Worm (Caenorhabditis elegans) whole organism, early embryonic: ENCODE results near the gene nep-21.
"Not testable (repeated sequence)": the region's sequence is repeated elsewhere in the genome, so short reads cannot be mapped to it uniquely, and the experiment has no call there.

Source experiments
- B0310.2 ChIP-seq: sonication (generic microtip); optimal IDR thresholded peaks from 2 replicates; lab custom pipeline; 2016; ENCODE audit warnings: mild to moderate bottlenecking, missing genetic modification characterization, missing compliant biosample characterization
- F13C5.2 ChIP-seq: sonication (generic microtip); optimal IDR thresholded peaks from 2 replicates; lab custom pipeline; 2017; ENCODE audit warnings: mild to moderate bottlenecking, missing genetic modification characterization, inconsistent platforms, missing compliant biosample characterization
- aly-1 ChIP-seq: sonication (generic microtip); optimal IDR thresholded peaks from 2 replicates; lab custom pipeline; 2016; ENCODE audit warnings: missing genetic modification characterization, missing compliant biosample characterization
- ama-1 ChIP-seq: fragments of 150-350 bp; optimal IDR thresholded peaks from 2 replicates; lab custom pipeline; 2014
- ceh-13 ChIP-seq: fragments of 200-800 bp; sonication (Bioruptor generic); optimal IDR thresholded peaks from 2 replicates; lab custom pipeline; 2018; ENCODE audit warnings: mild to moderate bottlenecking, missing genetic modification characterization, missing compliant biosample characterization
- ceh-36 ChIP-seq: sonication (generic microtip); optimal IDR thresholded peaks from 2 replicates; lab custom pipeline; 2016; ENCODE audit warnings: missing genetic modification characterization, inconsistent platforms, missing compliant biosample characterization
- ets-7 ChIP-seq: sonication (generic microtip); optimal IDR thresholded peaks from 2 replicates; lab custom pipeline; 2016; ENCODE audit warnings: missing genotype, missing genetic modification characterization, missing compliant biosample characterization
- flt-1 ChIP-seq: fragments of 200-800 bp; sonication (Bioruptor generic); IDR thresholded peaks from 2 replicates; pipeline ENCODE4 v1.3.6; 2022; ENCODE audit warnings: missing genetic modification characterization, missing compliant biosample characterization
- hmbx-1 ChIP-seq: sonication (generic microtip); optimal IDR thresholded peaks from 2 replicates; lab custom pipeline; 2016; ENCODE audit warnings: mild to moderate bottlenecking, missing genetic modification characterization, missing compliant biosample characterization
- hmg-4 ChIP-seq: fragments of 200-800 bp; sonication (Bioruptor generic); optimal IDR thresholded peaks from 2 replicates; lab custom pipeline; 2018; ENCODE audit warnings: mild to moderate bottlenecking, missing genetic modification characterization, missing compliant biosample characterization
- hnd-1 ChIP-seq: sonication (generic microtip); optimal IDR thresholded peaks from 2 replicates; lab custom pipeline; 2016; ENCODE audit warnings: missing genetic modification characterization, missing compliant biosample characterization
- pes-1 ChIP-seq: fragments of 200-800 bp; sonication (Bioruptor generic); IDR thresholded peaks from 2 replicates; pipeline ENCODE4 v1.3.6; 2022; ENCODE audit warnings: missing genetic modification reagents, missing genetic modification characterization, missing compliant biosample characterization
- scrt-1 ChIP-seq: fragments of 200-800 bp; sonication (Bioruptor generic); IDR thresholded peaks from 2 replicates; pipeline ENCODE4 v1.3.6; 2022; ENCODE audit warnings: missing genetic modification characterization, missing compliant biosample characterization
- sea-1 ChIP-seq: fragments of 200-800 bp; sonication (Bioruptor generic); conservative IDR thresholded peaks from 2 replicates; pipeline ENCODE4 v1.3.6; 2022; ENCODE audit warnings: missing genetic modification characterization, missing compliant biosample characterization
- tbx-11 ChIP-seq: fragments of 200-800 bp; sonication (Bioruptor generic); IDR thresholded peaks from 2 replicates; pipeline ENCODE4 v1.3.6; 2022; ENCODE audit warnings: missing genetic modification characterization, missing compliant biosample characterization
- tbx-37 ChIP-seq: fragments of 200-800 bp; sonication (Bioruptor generic); conservative IDR thresholded peaks from 2 replicates; pipeline ENCODE4 v1.3.6; 2022; ENCODE audit warnings: missing genetic modification reagents, missing genetic modification characterization, missing compliant biosample characterization
- tra-4 ChIP-seq: sonication (generic microtip); optimal IDR thresholded peaks from 2 replicates; lab custom pipeline; 2017; ENCODE audit warnings: missing genetic modification characterization, missing compliant biosample characterization

The nep-21 gene

DNA sequence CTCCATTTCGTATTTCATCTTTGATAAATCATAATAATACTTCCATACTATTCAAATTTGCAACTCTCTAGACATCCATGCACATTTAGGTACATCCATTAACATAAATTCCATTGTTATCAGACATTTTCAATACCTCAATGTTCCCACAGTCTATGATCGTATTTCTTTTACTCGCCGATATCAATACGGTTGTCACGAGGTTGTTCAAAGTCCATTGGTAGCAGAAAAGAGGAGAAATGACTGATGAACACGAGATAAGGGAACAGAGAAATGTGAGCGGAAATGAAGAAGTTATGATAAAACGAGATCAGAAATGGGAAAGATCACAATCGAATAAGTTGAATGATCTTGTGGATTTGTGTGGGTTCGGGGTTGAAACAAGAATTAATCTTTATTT is 13.5 kb downstream of the nep-21 start:
- no peak for TF ChIP-seq ets-7 (tag; lab: Kevin White, UChicago)
- TF ChIP-seq tbx-37 (GFP tag; lab: Robert Waterston, UW): no peak

DNA sequence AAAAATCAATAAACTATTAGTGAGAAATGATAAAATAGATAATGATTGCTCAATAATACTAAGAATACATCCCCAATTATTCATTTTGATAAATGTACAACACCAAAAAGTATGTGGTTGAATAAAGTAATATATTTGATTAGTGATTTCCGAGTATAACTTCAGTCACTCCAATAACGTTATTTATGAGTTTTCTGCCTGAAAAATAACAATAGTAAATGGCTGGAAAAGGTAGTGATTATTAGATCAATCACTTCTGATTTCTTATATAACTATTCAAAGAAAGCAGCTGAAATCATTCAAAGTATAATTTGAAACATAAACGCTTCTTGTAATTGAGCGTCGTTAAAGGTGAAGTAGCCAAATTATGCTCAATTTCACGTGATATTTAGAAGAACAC is 15.5 kb downstream of the nep-21 start, which contains the start of gene str-230:
TSS of gene str-230 (minus strand) at position 101 of the 400 bp plus-strand sequence.
- TF ChIP-seq scrt-1 (no peak), B0310.2 (tag; lab: Kevin White, UChicago) (no peak), ama-1 (lab: Kevin White, UChicago) (no peak), flt-1 (no peak), ets-7 (tag; lab: Kevin White, UChicago) (no peak), hmg-4 (no peak), pes-1 (GFP tag; lab: Robert Waterston, UW) (no peak), tra-4 (tag; lab: Kevin White, UChicago) (no peak), tbx-37 (GFP tag; lab: Robert Waterston, UW) (no peak), F13C5.2 (no peak), sea-1 (GFP tag; lab: Robert Waterston, UW) (no peak), tbx-11 (GFP tag; lab: Robert Waterston, UW) (no peak), hnd-1 (tag; lab: Kevin White, UChicago) (no peak), hmbx-1 (tag; lab: Kevin White, UChicago) (no peak), ceh-36 (tag; lab: Kevin White, UChicago) (no peak), ceh-13 (GFP tag; lab: Kevin White, UChicago) (no peak)

DNA sequence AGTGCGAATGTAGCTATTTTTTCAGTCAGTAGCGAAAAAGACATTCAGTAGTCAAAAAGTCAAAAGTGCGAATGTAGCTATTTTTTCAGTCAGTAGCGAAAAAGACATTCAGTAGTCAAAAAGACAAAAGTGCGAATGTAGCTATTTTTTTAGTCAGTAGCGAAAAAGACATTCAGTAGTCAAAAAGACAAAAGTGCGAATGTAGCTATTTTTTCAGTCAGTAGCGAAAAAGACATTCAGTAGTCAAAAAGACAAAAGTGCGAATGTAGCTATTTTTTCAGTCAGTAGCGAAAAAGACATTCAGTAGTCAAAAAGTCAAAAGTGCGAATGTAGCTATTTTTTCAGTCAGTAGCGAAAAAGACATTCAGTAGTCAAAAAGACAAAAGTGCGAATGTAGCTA is 21.1 kb downstream of the nep-21 start, which contains the start of gene T16A9.3:
TSS of gene T16A9.3 (plus strand) at position 301 of the 400 bp plus-strand sequence.
- TF ChIP-seq sea-1 (GFP tag; lab: Robert Waterston, UW); hmbx-1 (tag; lab: Kevin White, UChicago); tbx-11 (GFP tag; lab: Robert Waterston, UW): not testable (repeated sequence)

DNA sequence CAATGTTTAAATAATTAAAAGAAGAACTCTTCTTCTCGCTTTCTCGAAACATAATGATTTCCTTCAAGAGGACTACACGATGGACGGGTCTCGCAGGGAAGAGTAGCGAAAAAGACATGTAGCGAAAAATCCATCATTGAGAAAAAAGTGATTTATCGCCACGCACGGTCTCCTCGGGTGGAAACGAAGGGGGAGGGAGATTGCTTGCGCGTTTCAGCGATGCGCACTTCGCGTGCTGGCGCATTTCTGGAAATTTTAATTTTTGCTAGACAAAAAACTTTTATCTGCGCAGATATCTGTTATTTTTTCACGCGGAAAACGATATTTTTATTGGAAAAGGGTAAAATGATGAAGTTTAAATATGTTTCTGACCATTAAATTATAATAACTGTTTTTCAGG is 22.5 kb downstream of the nep-21 start:
- 0 out of 2 replicates have a peak, but pooled peaks have one; percentile 42 for TF ChIP-seq tbx-11 (GFP tag; lab: Robert Waterston, UW)

DNA sequence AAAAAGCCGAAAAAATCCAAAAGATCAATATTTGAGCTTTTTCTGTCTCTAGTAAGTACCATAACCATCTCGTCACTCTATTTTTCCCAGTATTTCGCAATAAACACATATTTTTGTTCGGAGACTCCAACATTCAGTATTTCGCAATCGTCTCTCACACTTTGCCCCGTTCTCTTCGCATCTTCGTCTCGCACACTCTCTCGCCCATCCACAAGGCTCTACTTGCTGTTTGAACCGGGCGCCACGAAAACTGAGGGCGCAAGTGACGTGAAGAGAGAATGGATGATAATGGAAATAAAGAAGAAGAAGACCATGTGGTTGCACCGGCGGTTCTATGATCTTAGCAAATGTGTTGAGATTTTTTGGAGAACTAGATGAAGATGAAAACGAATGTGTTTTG is 26.2 kb downstream of the nep-21 start:
- no peak for TF ChIP-seq B0310.2 (tag; lab: Kevin White, UChicago)
- TF ChIP-seq F13C5.2: no peak
- TF ChIP-seq pes-1 (GFP tag; lab: Robert Waterston, UW): no peak
- no peak for TF ChIP-seq hnd-1 (tag; lab: Kevin White, UChicago)
- TF ChIP-seq hmbx-1 (tag; lab: Kevin White, UChicago): no peak

DNA sequence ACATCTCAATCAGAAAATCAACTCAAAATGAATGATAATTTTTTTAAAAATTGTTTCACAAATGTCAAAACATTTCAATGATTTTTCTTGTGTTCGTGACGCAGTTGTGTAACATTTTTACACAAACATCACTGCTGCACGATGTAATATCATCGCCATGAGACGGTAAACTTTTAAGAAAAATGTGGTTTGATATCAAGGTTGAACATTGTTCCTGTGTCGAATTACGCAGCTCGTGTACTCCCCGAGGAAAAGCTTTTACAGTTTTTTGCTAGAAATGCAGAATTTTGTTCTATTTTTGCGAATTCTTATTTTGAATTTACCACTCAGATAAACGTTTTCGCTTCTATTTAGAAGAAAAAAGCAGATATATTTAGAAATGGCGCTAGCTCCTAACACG is 28.6 kb downstream of the nep-21 start:
- TF ChIP-seq tra-4 (tag; lab: Kevin White, UChicago): no peak
- TF ChIP-seq ceh-13 (GFP tag; lab: Kevin White, UChicago): no peak

DNA sequence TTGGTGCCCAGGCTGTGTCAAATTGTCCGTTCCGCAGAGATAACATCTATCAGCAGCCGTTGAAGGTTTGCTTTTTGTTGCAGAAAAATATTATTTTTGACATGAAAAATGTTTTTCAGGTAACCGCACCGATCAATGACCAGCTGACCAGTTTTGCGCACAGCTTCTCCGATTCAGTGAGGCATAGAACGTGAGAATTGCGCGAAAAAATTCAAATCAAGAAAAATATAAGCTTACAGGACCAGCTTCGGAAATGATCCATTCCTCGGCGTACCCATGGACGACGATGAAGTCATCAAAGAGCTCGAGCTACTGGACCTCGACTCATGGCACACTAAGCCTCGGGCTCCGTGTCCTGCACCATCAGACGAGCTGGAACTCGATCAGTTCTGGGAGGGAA is 31.8 kb downstream of the nep-21 start:
- TF ChIP-seq B0310.2 (tag; lab: Kevin White, UChicago) (no peak), F13C5.2 (no peak), hmbx-1 (tag; lab: Kevin White, UChicago) (no peak), sea-1 (GFP tag; lab: Robert Waterston, UW) (no peak), aly-1 (tag; lab: Kevin White, UChicago) (no peak), tra-4 (tag; lab: Kevin White, UChicago) (no peak), ets-7 (tag; lab: Kevin White, UChicago) (no peak)

DNA sequence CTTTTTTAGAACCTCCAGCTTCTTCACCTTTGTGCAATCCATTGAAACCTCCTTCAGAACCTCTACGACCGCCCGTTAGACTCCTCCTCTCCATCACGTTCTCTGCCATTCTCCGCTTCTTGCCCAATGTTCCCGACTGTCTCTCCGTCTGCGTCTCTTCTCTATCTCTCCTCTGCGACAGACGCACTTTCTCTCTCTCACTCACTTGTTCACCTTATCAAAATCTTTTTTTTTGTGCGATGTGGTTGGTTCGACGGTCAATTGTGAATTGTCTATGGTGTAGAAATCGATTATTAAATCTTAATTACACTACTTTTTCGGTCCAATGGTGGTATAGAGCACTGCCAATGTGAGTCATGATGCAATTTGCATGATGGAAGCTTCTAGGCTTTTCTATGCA is 32.8 kb downstream of the nep-21 start, which contains the start of gene atfs-1:
TSS of gene atfs-1 (plus strand) at position 213 of the 400 bp plus-strand sequence.
- TF ChIP-seq ceh-36 (tag; lab: Kevin White, UChicago) (no peak), aly-1 (tag; lab: Kevin White, UChicago) (no peak), F13C5.2 (no peak), hmg-4 (no peak), ceh-13 (GFP tag; lab: Kevin White, UChicago) (no peak)

DNA sequence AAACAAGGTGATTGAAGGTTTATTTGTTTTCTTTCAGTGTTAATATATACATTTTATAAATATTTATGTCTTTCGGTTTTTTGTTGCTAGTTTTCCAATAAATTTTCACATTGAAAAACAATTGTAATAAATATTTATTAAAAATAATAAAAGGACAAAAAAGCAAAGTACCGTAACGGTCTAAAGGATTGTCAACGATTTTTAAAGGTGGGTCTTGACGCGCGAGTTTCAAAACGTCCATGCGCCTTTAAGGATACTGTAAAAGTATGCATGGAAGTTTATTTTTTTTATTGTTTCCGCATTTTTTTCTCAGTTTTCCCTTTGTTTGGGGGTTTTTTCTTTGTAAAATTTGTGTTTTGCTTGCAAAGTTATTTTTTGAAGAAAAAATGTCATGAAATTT is 33.4 kb downstream of the nep-21 start:
- TF ChIP-seq hmbx-1 (tag; lab: Kevin White, UChicago) (no peak), pes-1 (GFP tag; lab: Robert Waterston, UW) (no peak), ets-7 (tag; lab: Kevin White, UChicago) (no peak), ceh-36 (tag; lab: Kevin White, UChicago) (no peak), aly-1 (tag; lab: Kevin White, UChicago) (no peak), flt-1 (no peak), hnd-1 (tag; lab: Kevin White, UChicago) (no peak), ama-1 (lab: Kevin White, UChicago) (no peak), F13C5.2 (no peak), sea-1 (GFP tag; lab: Robert Waterston, UW) (no peak), tra-4 (tag; lab: Kevin White, UChicago) (no peak), ceh-13 (GFP tag; lab: Kevin White, UChicago) (no peak), tbx-11 (GFP tag; lab: Robert Waterston, UW) (no peak), hmg-4 (no peak), B0310.2 (tag; lab: Kevin White, UChicago) (no peak), tbx-37 (GFP tag; lab: Robert Waterston, UW) (no peak), scrt-1 (no peak)
